Fruit fly (Drosophila melanogaster): ENCODE data around the gene CG12355.

The CG12355 gene

dm6 chr3L:15534274-15535227 is 39.2 kb upstream of the CG12355 start:
- peak; percentile 88 for TF ChIP-seq Dif (GFP tag; optimal IDR thresholded peaks at IDR 0.05; ENCODE audit: partially characterized antibody)
- TF ChIP-seq h (GFP tag; optimal IDR thresholded peaks at IDR 0.05): peak; percentile 57
- TF ChIP-seq foxo (GFP tag; optimal IDR thresholded peaks at IDR 0.05): peak; percentile 32 to 76
- TF ChIP-seq Rel (GFP tag; optimal IDR thresholded peaks at IDR 0.05): no peak
- peak; percentile 15 for TF ChIP-seq Rel (tag; optimal IDR thresholded peaks at IDR 0.05)
- no peak for TF ChIP-seq dsf (GFP tag; optimal IDR thresholded peaks at IDR 0.05; ENCODE audit: borderline replicate concordance)
- peak; percentile 75 for TF ChIP-seq tai (GFP tag; optimal IDR thresholded peaks at IDR 0.05)
- TF ChIP-seq Abd-B (GFP tag; optimal IDR thresholded peaks at IDR 0.05): no peak
- TF ChIP-seq psq (GFP tag; optimal IDR thresholded peaks at IDR 0.05): peak; percentile 69
- peak; percentile 75 for TF ChIP-seq ey (GFP tag; optimal IDR thresholded peaks at IDR 0.05)
- no peak for TF ChIP-seq lola (GFP tag; optimal IDR thresholded peaks at IDR 0.05)
- TF ChIP-seq CrebA (GFP tag; optimal IDR thresholded peaks at IDR 0.05; ENCODE audit: borderline replicate concordance): peak; percentile 31
- TF ChIP-seq pan (optimal IDR thresholded peaks at IDR 0.05): peak; percentile 89
- TF ChIP-seq Hnf4 (GFP tag; optimal IDR thresholded peaks at IDR 0.05): peak; percentile 75
- peak; percentile 95 for TF ChIP-seq woc (GFP tag; optimal IDR thresholded peaks at IDR 0.05)
- TF ChIP-seq rgr (GFP tag; optimal IDR thresholded peaks at IDR 0.05): peak; percentile 58
- TF ChIP-seq dl (GFP tag; optimal IDR thresholded peaks at IDR 0.05; ENCODE audit: insufficient read depth in 1 of 2, partially characterized antibody in 2 of 2): peak; percentile 53 to 59
- peak; percentile 65 for TF ChIP-seq br (GFP tag; optimal IDR thresholded peaks at IDR 0.05)
- peak; percentile 54 for TF ChIP-seq sv (GFP tag; optimal IDR thresholded peaks at IDR 0.05)
- TF ChIP-seq brk (GFP tag; optimal IDR thresholded peaks at IDR 0.05): no peak
- TF ChIP-seq HLH106 (tag; optimal IDR thresholded peaks at IDR 0.05): peak; percentile 77
- TF ChIP-seq Jra (GFP tag; optimal IDR thresholded peaks at IDR 0.05): peak; percentile 23
- TF ChIP-seq dmrt93B (GFP tag; optimal IDR thresholded peaks at IDR 0.05): peak; percentile 78
- TF ChIP-seq CG9705 (GFP tag; optimal IDR thresholded peaks at IDR 0.05): peak; percentile 32
- TF ChIP-seq Vsx2 (GFP tag; optimal IDR thresholded peaks at IDR 0.05; ENCODE audit: partially characterized antibody): no peak
- TF ChIP-seq Dfd (GFP tag; optimal IDR thresholded peaks at IDR 0.05): no peak
- peak; percentile 64 for TF ChIP-seq OdsH (GFP tag; optimal IDR thresholded peaks at IDR 0.05)
- peak; percentile 71 for TF ChIP-seq fru (GFP tag; optimal IDR thresholded peaks at IDR 0.05)
- no peak for TF ChIP-seq sage (GFP tag; optimal IDR thresholded peaks at IDR 0.05)
- no peak for TF ChIP-seq N (GFP tag; optimal IDR thresholded peaks at IDR 0.05)
- no peak for TF ChIP-seq GATAd (GFP tag; optimal IDR thresholded peaks at IDR 0.05)
- peak; percentile 88 for TF ChIP-seq Sp1 (GFP tag; optimal IDR thresholded peaks at IDR 0.05)

- TF ChIP-seq lola (GFP tag; optimal IDR thresholded peaks at IDR 0.05) (no peak), pan (optimal IDR thresholded peaks at IDR 0.05) (no peak), psq (GFP tag; optimal IDR thresholded peaks at IDR 0.05) (peak; percentile 74), Hr83 (GFP tag; optimal IDR thresholded peaks at IDR 0.05; ENCODE audit: poor library complexity, severe bottlenecking) (no peak), GATAd (GFP tag; optimal IDR thresholded peaks at IDR 0.05) (no peak), h (GFP tag; optimal IDR thresholded peaks at IDR 0.05) (peak; percentile 93), rgr (GFP tag; optimal IDR thresholded peaks at IDR 0.05) (peak; percentile 89), usp (GFP tag; optimal IDR thresholded peaks at IDR 0.05) (no peak), fru (GFP tag; optimal IDR thresholded peaks at IDR 0.05) (peak; percentile 92), dsf (GFP tag; optimal IDR thresholded peaks at IDR 0.05; ENCODE audit: borderline replicate concordance) (no peak), Rel (GFP tag; optimal IDR thresholded peaks at IDR 0.05) (peak; percentile 45), Rel (tag; optimal IDR thresholded peaks at IDR 0.05) (peak; percentile 84), br (GFP tag; optimal IDR thresholded peaks at IDR 0.05) (peak; percentile 92), Hnf4 (GFP tag; optimal IDR thresholded peaks at IDR 0.05) (peak; percentile 63), OdsH (GFP tag; optimal IDR thresholded peaks at IDR 0.05) (peak; percentile 92), CrebA (GFP tag; optimal IDR thresholded peaks at IDR 0.05; ENCODE audit: borderline replicate concordance) (peak; percentile 60), dl (GFP tag; optimal IDR thresholded peaks at IDR 0.05; ENCODE audit: insufficient read depth in 1 of 2, partially characterized antibody in 2 of 2) (no peak), CG9705 (GFP tag; optimal IDR thresholded peaks at IDR 0.05) (peak; percentile 65), Dfd (GFP tag; optimal IDR thresholded peaks at IDR 0.05) (no peak), Jra (GFP tag; optimal IDR thresholded peaks at IDR 0.05) (peak; percentile 62), N (GFP tag; optimal IDR thresholded peaks at IDR 0.05) (no peak), Abd-B (GFP tag; optimal IDR thresholded peaks at IDR 0.05) (no peak), tai (GFP tag; optimal IDR thresholded peaks at IDR 0.05) (peak; percentile 80), jim (GFP tag; optimal IDR thresholded peaks at IDR 0.05) (no peak), CG32264 (GFP tag; optimal IDR thresholded peaks at IDR 0.05) (peak; percentile 55), brk (GFP tag; optimal IDR thresholded peaks at IDR 0.05) (peak; percentile 8), sv (GFP tag; optimal IDR thresholded peaks at IDR 0.05) (no peak), Sp1 (GFP tag; optimal IDR thresholded peaks at IDR 0.05) (peak; percentile 86), HLH106 (tag; optimal IDR thresholded peaks at IDR 0.05) (peak; percentile 89), woc (GFP tag; optimal IDR thresholded peaks at IDR 0.05) (peak; percentile 93), Dif (GFP tag; optimal IDR thresholded peaks at IDR 0.05; ENCODE audit: partially characterized antibody) (peak; percentile 1), foxo (GFP tag; optimal IDR thresholded peaks at IDR 0.05) (peak; percentile 59 to 92), Vsx2 (GFP tag; optimal IDR thresholded peaks at IDR 0.05; ENCODE audit: partially characterized antibody) (no peak), ey (GFP tag; optimal IDR thresholded peaks at IDR 0.05) (peak; percentile 93), dmrt93B (GFP tag; optimal IDR thresholded peaks at IDR 0.05) (peak; percentile 84), sage (GFP tag; optimal IDR thresholded peaks at IDR 0.05) (peak; percentile 76), Myc (optimal IDR thresholded peaks at IDR 0.05) (no peak), Hr78 (GFP tag; optimal IDR thresholded peaks at IDR 0.05) (no peak), Mio (GFP tag; optimal IDR thresholded peaks at IDR 0.05) (peak; percentile 23)
Observed at dm6 chr3L:15533402-15534129, 38.2 kb upstream of the CG12355 start.

All from whole organism, wandering third instar larva.